Fruit fly (Drosophila melanogaster): ENCODE measurements around the gene CG33099.
A peak's percentile ranks its signal among the peaks of the same experiment; 100 is the strongest.

Gene CG33099

dm6 chr3R:22576096-22576697 is 45.8 kb upstream of the CG33099 start (continued):
- TF ChIP-seq Lpt (GFP tag; optimal IDR thresholded peaks at IDR 0.05) (peak; percentile 32), eg (GFP tag; IDR thresholded peaks at IDR 0.05) (peak; percentile 82), CG15336 (GFP tag; IDR thresholded peaks at IDR 0.05) (peak; percentile 18; the same call in 1 of the 2 replicates), Hr4 (GFP tag; optimal IDR thresholded peaks at IDR 0.05) (peak; percentile 21), net (GFP tag; optimal IDR thresholded peaks at IDR 0.05) (no peak), Gug (GFP tag; IDR thresholded peaks at IDR 0.05) (peak; percentile 54), fd85E (GFP tag; optimal IDR thresholded peaks at IDR 0.05) (no peak), CG11294 (GFP tag; IDR thresholded peaks at IDR 0.05) (peak; percentile 7; the same call in 1 of the 2 replicates), achi (GFP tag; optimal IDR thresholded peaks at IDR 0.05) (no peak), CG4318 (GFP tag; optimal IDR thresholded peaks at IDR 0.05) (no peak), cyc (GFP tag; optimal IDR thresholded peaks at IDR 0.05) (no peak), fkh (GFP tag; optimal IDR thresholded peaks at IDR 0.05) (no peak), CG1621 (tag; optimal IDR thresholded peaks at IDR 0.05) (no peak), ss (GFP tag; optimal IDR thresholded peaks at IDR 0.05) (no peak)

- TF ChIP-seq pdm3 (GFP tag; optimal IDR thresholded peaks at IDR 0.05) = no peak
- TF ChIP-seq fkh (GFP tag; optimal IDR thresholded peaks at IDR 0.05) = peak; percentile 72
- TF ChIP-seq CG9139 (GFP tag; optimal IDR thresholded peaks at IDR 0.05) = no peak
- no peak for TF ChIP-seq esn (GFP tag; optimal IDR thresholded peaks at IDR 0.05)
- no peak for TF ChIP-seq Hr39 (GFP tag; optimal IDR thresholded peaks at IDR 0.05)
- TF ChIP-seq CG11294 (GFP tag; IDR thresholded peaks at IDR 0.05) = no peak
These were observed 43.2 kb upstream of the CG33099 start for dm6 chr3R:22573590-22573989.

DNA sequence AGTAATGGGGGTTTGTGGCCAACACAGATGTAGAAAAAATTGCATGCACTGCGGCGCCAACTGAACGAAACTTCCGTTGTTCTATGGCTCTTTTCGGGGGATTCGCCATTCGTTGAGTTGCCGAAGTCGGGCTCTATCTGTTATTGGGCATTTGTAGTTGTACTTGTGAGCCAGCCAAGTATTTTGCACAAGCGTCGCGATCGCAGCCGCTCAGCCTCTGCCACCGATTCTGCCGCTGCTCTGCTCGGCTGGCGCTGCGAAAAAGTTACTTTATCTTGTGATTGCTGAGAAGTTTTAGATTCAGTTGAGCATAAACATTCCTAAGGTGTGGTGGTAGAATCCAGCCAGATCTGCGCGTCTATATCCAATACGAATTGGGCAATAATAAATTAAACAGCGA is 39.5 kb upstream of the CG33099 start, which contains the start of gene CG33110:
Gene CG33110 (plus strand): TSS at position 301 of the 400 bp plus-strand sequence.
- TF ChIP-seq CG8119 (GFP tag; IDR thresholded peaks at IDR 0.05) (no peak), Ets96B (tag; optimal IDR thresholded peaks at IDR 0.05) (no peak), CG6792 (GFP tag; optimal IDR thresholded peaks at IDR 0.05) (no peak), spab (GFP tag; optimal IDR thresholded peaks at IDR 0.05) (no peak), Hr38 (GFP tag; optimal IDR thresholded peaks at IDR 0.05) (no peak), CG4318 (GFP tag; optimal IDR thresholded peaks at IDR 0.05) (no peak), CG1621 (tag; optimal IDR thresholded peaks at IDR 0.05) (no peak), Gug (GFP tag; IDR thresholded peaks at IDR 0.05) (no peak), Smox (GFP tag; optimal IDR thresholded peaks at IDR 0.05) (no peak)

DNA sequence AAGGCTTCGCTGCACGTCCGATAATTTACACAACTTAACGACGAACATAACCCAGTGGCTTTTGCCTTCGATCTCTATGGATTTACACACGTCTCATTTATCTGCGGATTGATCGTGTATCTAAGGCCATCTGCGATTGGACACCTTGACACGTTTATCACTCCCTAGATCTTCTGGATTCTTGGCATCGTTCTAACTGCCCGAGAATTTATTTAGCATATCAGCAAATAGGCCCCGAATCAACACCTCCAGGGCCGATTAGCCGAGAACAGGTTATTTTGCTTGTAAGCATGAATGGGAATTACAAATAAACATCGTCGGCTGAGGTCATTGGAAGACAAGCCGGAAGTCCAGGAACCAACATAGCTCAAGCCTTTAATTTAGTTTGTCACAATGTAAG is 38.1 kb upstream of the CG33099 start:
- TF ChIP-seq fkh (GFP tag; optimal IDR thresholded peaks at IDR 0.05) (peak; percentile 27), CG6808 (GFP tag; optimal IDR thresholded peaks at IDR 0.05) (no peak)

dm6 chr3R:22565732-22566131 is 35.4 kb upstream of the CG33099 start:
- TF ChIP-seq CG8319 (GFP tag; optimal IDR thresholded peaks at IDR 0.05) (no peak), CG10669 (GFP tag; optimal IDR thresholded peaks at IDR 0.05) (no peak), lz (GFP tag; optimal IDR thresholded peaks at IDR 0.05) (no peak)

DNA sequence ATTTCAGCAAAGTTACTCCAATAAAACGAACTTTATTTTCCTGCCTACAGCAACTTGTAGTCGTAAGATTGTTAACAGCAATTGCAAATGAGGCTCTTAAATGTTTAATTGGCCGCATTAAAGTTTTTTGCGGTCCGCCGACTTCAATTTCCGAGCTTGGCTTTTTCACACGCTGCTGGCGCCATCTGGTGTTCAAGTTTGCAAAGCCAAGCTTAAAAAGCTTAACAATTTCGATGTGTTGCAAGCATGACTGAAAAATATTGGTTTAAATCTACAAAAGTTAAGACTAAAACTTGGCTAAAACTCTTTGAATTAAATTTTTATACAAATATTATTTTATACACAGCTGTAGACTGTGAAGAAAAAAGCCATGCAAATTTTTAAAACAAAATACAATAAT is 34.3 kb upstream of the CG33099 start:
- no peak for TF ChIP-seq Eip93F (GFP tag; optimal IDR thresholded peaks at IDR 0.05)

DNA sequence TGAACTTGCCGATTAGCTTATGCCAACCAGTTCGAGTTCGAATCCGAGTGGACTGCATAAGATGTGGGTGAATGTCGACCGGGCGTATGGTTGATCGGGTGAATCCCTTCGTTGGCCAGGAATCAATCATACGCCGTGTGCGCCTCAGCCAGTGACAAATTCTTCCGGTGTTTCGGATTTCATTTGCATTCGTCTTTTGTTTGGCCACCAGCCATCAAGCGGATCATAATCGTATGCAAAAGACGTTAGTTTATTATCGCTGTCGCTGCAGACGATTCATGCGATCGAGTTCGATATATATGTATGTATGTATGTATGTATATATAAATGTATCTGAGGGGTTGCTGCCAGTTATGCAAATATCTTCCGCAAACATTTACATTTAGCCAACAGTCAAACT is 33.7 kb upstream of the CG33099 start:
- no peak for TF ChIP-seq CG15336 (GFP tag; IDR thresholded peaks at IDR 0.05)
- TF ChIP-seq lz (GFP tag; optimal IDR thresholded peaks at IDR 0.05) = no peak
- no peak for TF ChIP-seq CG11762 (GFP tag; optimal IDR thresholded peaks at IDR 0.05; ENCODE audit: insufficient read depth)
- no peak for TF ChIP-seq CG1621 (tag; optimal IDR thresholded peaks at IDR 0.05)
- TF ChIP-seq salr (GFP tag; optimal IDR thresholded peaks at IDR 0.05) = no peak
- TF ChIP-seq Eip75B (GFP tag; optimal IDR thresholded peaks at IDR 0.05) = no peak
- TF ChIP-seq CG31627 (GFP tag; optimal IDR thresholded peaks at IDR 0.05) = no peak
- TF ChIP-seq Smox (GFP tag; optimal IDR thresholded peaks at IDR 0.05) = no peak
- no peak for TF ChIP-seq CG6792 (GFP tag; optimal IDR thresholded peaks at IDR 0.05)
- TF ChIP-seq Hr39 (GFP tag; optimal IDR thresholded peaks at IDR 0.05) = no peak
- TF ChIP-seq CG10669 (GFP tag; optimal IDR thresholded peaks at IDR 0.05) = no peak
- no peak for TF ChIP-seq CG8319 (GFP tag; optimal IDR thresholded peaks at IDR 0.05)
- TF ChIP-seq CG32006 (GFP tag; optimal IDR thresholded peaks at IDR 0.05) = no peak
- TF ChIP-seq spab (GFP tag; optimal IDR thresholded peaks at IDR 0.05) = no peak
- no peak for TF ChIP-seq Eip93F (GFP tag; optimal IDR thresholded peaks at IDR 0.05)
- no peak for TF ChIP-seq fd59A (GFP tag; optimal IDR thresholded peaks at IDR 0.05)
- TF ChIP-seq fkh (GFP tag; optimal IDR thresholded peaks at IDR 0.05) = no peak
- TF ChIP-seq Met (GFP tag; optimal IDR thresholded peaks at IDR 0.05) = no peak

All from whole organism, prepupa.